Worm (Caenorhabditis elegans): ENCODE data around the gene acl-13.

- no peak for TF ChIP-seq snpc-4 (GFP tag; optimal IDR thresholded peaks at IDR 0.05)
- peak in 1 of 4 experiments; percentile 15 for TF ChIP-seq snpc-4 (tag; optimal IDR thresholded peaks at IDR 0.05)
- TF ChIP-seq ceh-79 (tag; optimal IDR thresholded peaks at IDR 0.05), result no peak
- TF ChIP-seq ama-1 (optimal IDR thresholded peaks at IDR 0.05), result no peak
- TF ChIP-seq ama-1 (GFP tag; optimal IDR thresholded peaks at IDR 0.05), result no peak
- no peak for TF ChIP-seq bed-1 (GFP tag; IDR thresholded peaks at IDR 0.05)
- TF ChIP-seq egl-18 (GFP tag; IDR thresholded peaks at IDR 0.05), result no peak
- no peak for TF ChIP-seq fkh-3 (tag; optimal IDR thresholded peaks at IDR 0.05)
- no peak for TF ChIP-seq B0336.3 (GFP tag; IDR thresholded peaks at IDR 0.05)
- TF ChIP-seq F23B12.7 (tag; optimal IDR thresholded peaks at IDR 0.05; ENCODE audit: insufficient read depth), result no peak
- TF ChIP-seq ekl-4 (GFP tag; IDR thresholded peaks at IDR 0.05), result no peak
- no peak for TF ChIP-seq F57A8.1 (GFP tag; optimal IDR thresholded peaks at IDR 0.05)
- TF ChIP-seq nhr-90 (tag; optimal IDR thresholded peaks at IDR 0.05), result no peak
- TF ChIP-seq sea-2 (GFP tag; IDR thresholded peaks at IDR 0.05), result no peak
These were observed 45.3 kb upstream of the acl-13 start for ce11 chrIV:12364964-12365363.

Data from whole organism, young adult.